Worm (Caenorhabditis elegans): ENCODE results near the gene srr-7.

srr-7 gene

DNA sequence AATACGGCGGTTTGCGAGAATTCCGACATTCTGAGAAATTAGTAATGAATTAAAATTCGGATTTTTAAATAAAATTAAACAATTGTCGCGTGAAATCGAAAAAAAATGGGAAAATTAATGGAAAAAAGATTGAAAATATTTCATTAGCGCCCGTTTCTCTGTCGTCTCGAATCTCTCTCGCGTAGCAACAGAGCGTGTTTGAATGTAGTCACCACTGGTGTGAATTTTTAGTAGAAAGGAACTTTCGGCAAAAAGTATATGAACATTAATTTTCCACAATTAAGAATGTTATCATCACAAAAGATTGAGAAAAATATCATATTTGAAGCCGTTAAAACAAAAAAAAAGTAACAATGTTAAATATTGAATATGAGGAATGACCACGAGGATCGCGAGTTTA is 8.7 kb downstream of the srr-7 start, which contains the start of gene aipl-1 (continued):
- TF ChIP-seq nhr-80 (tag; optimal IDR thresholded peaks at IDR 0.05) (peak; percentile 2), bed-2 (GFP tag; IDR thresholded peaks at IDR 0.05) (no peak), ceh-27 (GFP tag; optimal IDR thresholded peaks at IDR 0.05) (peak; percentile 52), nhr-27 (tag; optimal IDR thresholded peaks at IDR 0.05) (no peak), ccch-3 (GFP tag; optimal IDR thresholded peaks at IDR 0.05) (no peak), Y53F4B.3 (GFP tag; IDR thresholded peaks at IDR 0.05) (no peak), D2030.7 (GFP tag; IDR thresholded peaks at IDR 0.05) (peak; percentile 79), nfya-1 (tag; optimal IDR thresholded peaks at IDR 0.05; ENCODE audit: borderline replicate concordance, insufficient read depth) (no peak), hmg-1.2 (GFP tag; IDR thresholded peaks at IDR 0.05) (peak; percentile 98), B0019.2 (GFP tag; conservative IDR thresholded peaks at IDR 0.05) (0 out of 2 replicates have a peak, but pooled peaks have one; percentile 42), efl-1 (GFP tag; optimal IDR thresholded peaks at IDR 0.05) (peak; percentile 61), ztf-26 (tag; optimal IDR thresholded peaks at IDR 0.05) (no peak), madf-8 (GFP tag; conservative IDR thresholded peaks at IDR 0.05) (no peak), nhr-179 (tag; optimal IDR thresholded peaks at IDR 0.05) (no peak), attf-5 (GFP tag; optimal IDR thresholded peaks at IDR 0.05) (peak; percentile 73), rcor-1 (GFP tag; IDR thresholded peaks at IDR 0.05) (peak; percentile 51; the same call in 1 of the 2 replicates), madf-10 (tag; optimal IDR thresholded peaks at IDR 0.05) (peak; percentile 8), B0336.3 (GFP tag; IDR thresholded peaks at IDR 0.05) (no peak), nhr-90 (tag; optimal IDR thresholded peaks at IDR 0.05) (no peak), ceh-91 (GFP tag; IDR thresholded peaks at IDR 0.05) (peak; percentile 46), hrde-1 (tag; optimal IDR thresholded peaks at IDR 0.05; ENCODE audit: borderline replicate concordance) (no peak), lin-54 (GFP tag; optimal IDR thresholded peaks at IDR 0.05) (peak; percentile 62), F33H1.4 (GFP tag; IDR thresholded peaks at IDR 0.05) (0 out of 2 replicates have a peak, but pooled peaks have one; percentile 31)

DNA sequence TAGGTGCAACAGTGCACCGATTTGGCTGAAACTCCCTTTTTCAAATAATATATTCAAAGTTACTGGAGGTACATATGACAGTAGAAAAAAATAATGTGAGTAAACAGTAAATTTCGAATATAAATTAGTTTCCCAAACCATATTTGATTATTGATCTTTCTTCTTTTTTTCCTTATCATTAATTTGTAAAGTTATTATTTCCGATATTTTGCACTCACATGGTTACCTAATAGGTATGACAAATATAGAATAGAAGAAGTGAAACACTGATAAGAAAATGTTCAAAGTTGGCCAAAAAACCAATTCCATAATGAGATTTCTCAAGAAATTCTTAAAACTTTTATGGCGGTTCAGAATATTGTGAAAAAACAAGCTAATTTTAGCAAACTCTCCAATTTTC is 11.8 kb downstream of the srr-7 start:
- no peak for TF ChIP-seq nhr-120 (GFP tag; IDR thresholded peaks at IDR 0.05)
- peak; percentile 3 for TF ChIP-seq nhr-80 (tag; optimal IDR thresholded peaks at IDR 0.05)

- TF ChIP-seq unc-62 (GFP tag; optimal IDR thresholded peaks at IDR 0.05) = no peak
- TF ChIP-seq ztf-22 (GFP tag; optimal IDR thresholded peaks at IDR 0.05) = no peak
- no peak for TF ChIP-seq nfyb-1 (GFP tag; IDR thresholded peaks at IDR 0.05)
- no peak for TF ChIP-seq lsl-1 (GFP tag; optimal IDR thresholded peaks at IDR 0.05)
- TF ChIP-seq dox-1 (GFP tag; IDR thresholded peaks at IDR 0.05) = no peak
- TF ChIP-seq hmg-1.2 (GFP tag; IDR thresholded peaks at IDR 0.05) = no peak
These were observed 12.2 kb downstream of the srr-7 start, which contains the start of gene K08F9.3 for ce11 chrV:15140247-15140646. Gene K08F9.3, plus strand, starts transcription at chrV:15140547.

- no peak for TF ChIP-seq let-526 (GFP tag; IDR thresholded peaks at IDR 0.05)
- no peak for TF ChIP-seq cebp-2 (GFP tag; IDR thresholded peaks at IDR 0.05)
- no peak for TF ChIP-seq mcd-1 (GFP tag; IDR thresholded peaks at IDR 0.05)
- no peak for TF ChIP-seq lsy-27 (tag; optimal IDR thresholded peaks at IDR 0.05; ENCODE audit: borderline replicate concordance, insufficient read depth)
- no peak for TF ChIP-seq snpc-4 (GFP tag; optimal IDR thresholded peaks at IDR 0.05)
- TF ChIP-seq snpc-4 (tag; optimal IDR thresholded peaks at IDR 0.05) = no peak
- TF ChIP-seq cebp-1 (GFP tag; IDR thresholded peaks at IDR 0.05) = no peak
- no peak for TF ChIP-seq cebp-1 (tag; optimal IDR thresholded peaks at IDR 0.05)
- no peak for TF ChIP-seq lir-1 (GFP tag; conservative IDR thresholded peaks at IDR 0.05)
- no peak for TF ChIP-seq madf-6 (GFP tag; IDR thresholded peaks at IDR 0.05)
- no peak for TF ChIP-seq somi-1 (GFP tag; optimal IDR thresholded peaks at IDR 0.05)
- TF ChIP-seq lsl-1 (GFP tag; optimal IDR thresholded peaks at IDR 0.05) = no peak
These were observed 15.2 kb downstream of the srr-7 start, which contains the start of gene K08F9.1 for ce11 chrV:15143285-15143684. Gene K08F9.1, minus strand, starts transcription at chrV:15143385.

All from whole organism, young adult.